Worm (Caenorhabditis elegans): ENCODE data around the gene srj-8.

Gene srj-8

ce11 chrV:3259168-3259622, 11.6 kb downstream of the srj-8 start, which contains the start of gene T28A11.16:
Gene T28A11.16 (minus strand): TSS chrV:3259218.
- no peak for TF ChIP-seq lin-15B (tag; optimal IDR thresholded peaks at IDR 0.05)
- no peak for TF ChIP-seq nhr-11 (tag; optimal IDR thresholded peaks at IDR 0.05)
- no peak for TF ChIP-seq eor-1 (tag; optimal IDR thresholded peaks at IDR 0.05)
- TF ChIP-seq unc-62 (GFP tag; optimal IDR thresholded peaks at IDR 0.05), result no peak
- no peak for TF ChIP-seq ceh-28 (tag; optimal IDR thresholded peaks at IDR 0.05)
- TF ChIP-seq ceh-16 (tag; optimal IDR thresholded peaks at IDR 0.05), result no peak
- TF ChIP-seq ztf-4 (tag; optimal IDR thresholded peaks at IDR 0.05), result no peak
- TF ChIP-seq nhr-28 (tag; optimal IDR thresholded peaks at IDR 0.05), result no peak

- no peak for TF ChIP-seq nhr-11 (tag; optimal IDR thresholded peaks at IDR 0.05)
- TF ChIP-seq ztf-11 (tag; optimal IDR thresholded peaks at IDR 0.05), result no peak
- TF ChIP-seq ceh-9 (tag; optimal IDR thresholded peaks at IDR 0.05), result no peak
- no peak for TF ChIP-seq elt-3 (tag; optimal IDR thresholded peaks at IDR 0.05)
- no peak for TF ChIP-seq mdl-1 (tag; optimal IDR thresholded peaks at IDR 0.05)
- no peak for TF ChIP-seq nhr-23 (tag; optimal IDR thresholded peaks at IDR 0.05)
- no peak for TF ChIP-seq sea-2 (GFP tag; optimal IDR thresholded peaks at IDR 0.05)
- TF ChIP-seq nhr-77 (tag; optimal IDR thresholded peaks at IDR 0.05), result no peak
- TF ChIP-seq R02D3.7 (tag; optimal IDR thresholded peaks at IDR 0.05), result no peak
- TF ChIP-seq aly-2 (tag; optimal IDR thresholded peaks at IDR 0.05), result no peak
Measured at ce11 chrV:3260075-3260474, 12.5 kb downstream of the srj-8 start, which contains the start of gene srbc-5. Gene srbc-5 (plus strand): TSS chrV:3260375.

DNA sequence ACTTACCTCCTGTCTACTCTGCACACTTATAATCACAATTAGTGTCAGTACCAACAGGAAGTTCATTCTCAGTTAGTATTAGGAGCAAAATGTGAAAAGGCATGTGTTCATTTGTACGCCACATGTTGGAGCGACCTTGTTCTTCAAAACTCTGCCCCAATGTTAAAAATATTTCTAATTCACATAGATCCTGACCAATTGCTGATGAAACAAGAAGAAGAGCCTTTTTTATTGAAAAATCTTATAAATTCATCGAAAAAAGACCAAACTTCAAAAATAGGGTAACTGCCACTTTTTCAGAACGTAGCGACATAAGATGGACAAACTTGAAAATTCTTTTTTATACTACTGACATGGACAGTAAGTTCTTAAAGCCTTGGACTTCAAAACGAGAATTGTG, 18.6 kb downstream of the srj-8 start, which contains the start of gene T28A11.17:
Gene T28A11.17, minus strand, starts transcription at position 101 of the 400 bp plus-strand sequence.
- TF ChIP-seq nhr-76 (tag; optimal IDR thresholded peaks at IDR 0.05) (no peak), sea-2 (GFP tag; optimal IDR thresholded peaks at IDR 0.05) (no peak), ceh-9 (tag; optimal IDR thresholded peaks at IDR 0.05) (no peak), fkh-10 (GFP tag; optimal IDR thresholded peaks at IDR 0.05) (no peak), eor-1 (tag; optimal IDR thresholded peaks at IDR 0.05) (no peak), daf-12 (tag; optimal IDR thresholded peaks at IDR 0.05) (no peak), nhr-67 (tag; optimal IDR thresholded peaks at IDR 0.05) (no peak), egl-27 (tag; optimal IDR thresholded peaks at IDR 0.05) (no peak), egl-5 (tag; optimal IDR thresholded peaks at IDR 0.05) (no peak)

ce11 chrV:3267950-3268349, 20.3 kb downstream of the srj-8 start, which contains the start of gene T28A11.18:
Gene T28A11.18 (minus strand): TSS chrV:3268050.
- TF ChIP-seq mml-1 (tag; optimal IDR thresholded peaks at IDR 0.05) (no peak), nfya-1 (tag; optimal IDR thresholded peaks at IDR 0.05; ENCODE audit: insufficient read depth) (no peak), ztf-4 (tag; optimal IDR thresholded peaks at IDR 0.05) (no peak), ceh-82 (tag; optimal IDR thresholded peaks at IDR 0.05) (no peak), ceh-16 (tag; optimal IDR thresholded peaks at IDR 0.05) (no peak)

DNA sequence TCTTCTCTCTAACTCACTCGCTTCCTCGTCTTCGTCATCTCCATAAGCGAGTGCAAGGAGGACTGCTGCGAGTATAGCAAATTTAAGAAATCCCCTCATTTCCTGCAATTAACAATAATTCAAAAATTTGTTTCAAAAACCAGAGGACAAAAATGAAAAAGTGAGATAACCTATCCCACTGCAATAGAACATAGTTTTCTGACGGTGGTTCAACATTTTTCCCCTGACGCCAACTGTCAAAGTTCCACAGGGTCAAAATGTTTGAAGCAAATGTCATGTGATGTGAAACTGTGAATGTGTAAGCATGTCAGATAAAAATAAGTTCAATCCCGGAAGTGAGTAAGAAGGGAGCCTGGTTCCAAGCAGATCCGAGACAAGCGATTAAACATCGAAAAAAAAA, 21.8 kb downstream of the srj-8 start, which contains the start of gene T28A11.19:
Gene T28A11.19, minus strand, starts transcription at position 108 of the 400 bp plus-strand sequence.
- TF ChIP-seq mdl-1 (tag; optimal IDR thresholded peaks at IDR 0.05) (no peak), ztf-4 (tag; optimal IDR thresholded peaks at IDR 0.05) (no peak), fkh-10 (GFP tag; optimal IDR thresholded peaks at IDR 0.05) (no peak), tbx-2 (tag; optimal IDR thresholded peaks at IDR 0.05) (no peak)

DNA sequence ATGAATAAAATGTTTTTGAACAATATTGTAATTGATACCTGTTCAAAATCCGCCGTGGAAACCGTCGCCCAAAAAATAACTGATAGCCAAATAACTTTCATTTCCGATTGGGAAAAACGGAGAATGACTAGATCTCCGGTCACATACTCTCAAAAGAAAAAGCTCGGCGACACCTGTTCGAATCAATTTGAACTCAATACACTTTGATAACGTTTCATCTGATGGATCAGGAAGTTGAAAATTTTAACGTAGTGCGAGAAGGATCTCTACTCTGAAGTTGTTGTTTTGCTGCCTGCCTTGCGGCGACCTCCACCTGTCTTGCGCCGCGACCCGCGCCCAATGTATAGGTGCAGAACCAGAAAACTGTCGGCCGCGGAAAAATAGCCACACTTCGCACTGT, 25.5 kb downstream of the srj-8 start, which contains the start of gene T28A11.20:
Gene T28A11.20, minus strand, starts transcription at position 101 of the 400 bp plus-strand sequence.
- no peak for TF ChIP-seq mdl-1 (tag; optimal IDR thresholded peaks at IDR 0.05)
- TF ChIP-seq nhr-28 (tag; optimal IDR thresholded peaks at IDR 0.05), result no peak
- TF ChIP-seq nhr-23 (tag; optimal IDR thresholded peaks at IDR 0.05), result no peak
- no peak for TF ChIP-seq hmg-11 (tag; optimal IDR thresholded peaks at IDR 0.05)
- TF ChIP-seq nhr-67 (tag; optimal IDR thresholded peaks at IDR 0.05), result no peak
- TF ChIP-seq mml-1 (tag; optimal IDR thresholded peaks at IDR 0.05), result no peak
- TF ChIP-seq unc-39 (tag; optimal IDR thresholded peaks at IDR 0.05), result no peak
- TF ChIP-seq nhr-77 (tag; optimal IDR thresholded peaks at IDR 0.05), result no peak
- TF ChIP-seq nhr-76 (tag; optimal IDR thresholded peaks at IDR 0.05), result no peak
- TF ChIP-seq elt-2 (tag; optimal IDR thresholded peaks at IDR 0.05), result no peak

Measured in whole organism, L3 larva.